Worm (Caenorhabditis elegans): ENCODE measurements around the gene smcr-8.
"Not testable (repeated sequence)": the region's sequence is repeated elsewhere in the genome, so short reads cannot be mapped to it uniquely, and the experiment has no call there.

smcr-8 gene

ce11 chrIII:4980367-4980766 lies 18.8 kb upstream of the smcr-8 start, which contains the start of gene C27F2.6:
Gene C27F2.6 (minus strand): TSS chrIII:4980467.
- not testable (repeated sequence) for TF ChIP-seq ztf-7 (tag; optimal IDR thresholded peaks at IDR 0.05); dpl-1 (GFP tag; optimal IDR thresholded peaks at IDR 0.05); snpc-4 (tag; optimal IDR thresholded peaks at IDR 0.05)

DNA sequence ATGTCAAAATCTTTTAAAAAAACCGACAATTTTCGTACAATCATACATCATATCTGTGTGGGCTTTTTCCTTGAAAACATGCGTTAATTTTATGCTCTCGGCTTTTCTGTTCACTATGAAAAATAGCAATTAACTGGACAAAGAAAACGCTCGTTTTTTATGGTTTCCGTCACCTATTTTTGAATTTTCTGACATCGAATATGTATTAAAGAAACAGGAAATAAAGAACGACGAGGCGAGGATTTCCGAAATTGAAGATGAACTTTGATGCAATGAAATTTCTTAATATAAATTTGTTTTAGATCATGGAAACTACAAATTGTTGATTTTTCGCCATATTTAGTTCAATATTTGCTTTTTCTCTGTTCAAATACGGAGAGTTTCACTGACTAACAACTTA lies 15.2 kb upstream of the smcr-8 start:
- no peak for TF ChIP-seq vab-7 (GFP tag; IDR thresholded peaks at IDR 0.05)
- TF ChIP-seq unc-62 (GFP tag; optimal IDR thresholded peaks at IDR 0.05 in 1 of 2): peak in 1 of 2 experiments; percentile 92
- TF ChIP-seq unc-62 (tag; optimal IDR thresholded peaks at IDR 0.05): no peak
- no peak for TF ChIP-seq lir-3 (tag; optimal IDR thresholded peaks at IDR 0.05)
- TF ChIP-seq F10B5.3 (tag; optimal IDR thresholded peaks at IDR 0.05): no peak
- no peak for TF ChIP-seq unc-130 (GFP tag; optimal IDR thresholded peaks at IDR 0.05)
- TF ChIP-seq egl-27 (tag; optimal IDR thresholded peaks at IDR 0.05): no peak
- no peak for TF ChIP-seq nhr-10 (tag; optimal IDR thresholded peaks at IDR 0.05)
- no peak for TF ChIP-seq D1046.2 (GFP tag; IDR thresholded peaks at IDR 0.05)

DNA sequence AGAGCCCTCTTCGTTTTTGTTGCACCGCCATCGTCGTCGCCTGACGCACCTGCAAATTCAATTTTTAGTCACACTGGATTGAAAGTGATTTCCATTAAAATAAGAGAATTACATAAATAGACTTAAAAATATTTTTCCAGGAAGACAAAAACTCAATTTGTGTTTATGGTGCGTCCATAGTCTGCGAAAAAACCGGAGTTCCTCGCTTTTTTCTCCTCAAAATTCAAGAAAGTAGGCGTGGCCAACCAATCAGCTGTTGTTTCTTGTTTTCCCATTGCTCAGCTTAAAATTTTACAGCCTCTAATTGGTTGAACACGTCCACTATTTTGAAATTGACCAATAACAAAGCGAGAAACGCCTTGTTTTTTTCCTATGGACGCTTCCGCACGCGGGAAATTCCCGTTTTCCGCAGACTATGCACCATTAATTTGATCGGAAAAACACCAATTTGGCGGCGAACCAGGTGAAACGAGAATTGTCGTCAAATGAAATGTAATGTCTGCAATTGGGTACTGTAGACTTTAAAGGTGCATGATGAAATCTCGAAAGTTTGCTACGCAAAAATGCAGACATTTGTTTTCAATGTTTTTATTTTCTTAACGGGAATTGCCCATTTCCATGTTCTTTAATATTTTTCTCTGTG lies 14.6 kb upstream of the smcr-8 start, which contains the start of gene C27F2.7:
C27F2.7 (minus strand) TSS at position 51 of the 643 bp plus-strand sequence.
- TF ChIP-seq F49E8.2 (tag; optimal IDR thresholded peaks at IDR 0.05; ENCODE audit: borderline replicate concordance) (peak; percentile 11), gei-8 (GFP tag; optimal IDR thresholded peaks at IDR 0.05) (no peak), dmd-6 (GFP tag; IDR thresholded peaks at IDR 0.05) (no peak), Y48G9A.11 (GFP tag; IDR thresholded peaks at IDR 0.05) (peak; percentile 35; the same call in 1 of the 2 replicates), unc-39 (tag; optimal IDR thresholded peaks at IDR 0.05) (no peak), sdz-12 (GFP tag; optimal IDR thresholded peaks at IDR 0.05) (no peak), unc-130 (GFP tag; optimal IDR thresholded peaks at IDR 0.05) (peak; percentile 41)

DNA sequence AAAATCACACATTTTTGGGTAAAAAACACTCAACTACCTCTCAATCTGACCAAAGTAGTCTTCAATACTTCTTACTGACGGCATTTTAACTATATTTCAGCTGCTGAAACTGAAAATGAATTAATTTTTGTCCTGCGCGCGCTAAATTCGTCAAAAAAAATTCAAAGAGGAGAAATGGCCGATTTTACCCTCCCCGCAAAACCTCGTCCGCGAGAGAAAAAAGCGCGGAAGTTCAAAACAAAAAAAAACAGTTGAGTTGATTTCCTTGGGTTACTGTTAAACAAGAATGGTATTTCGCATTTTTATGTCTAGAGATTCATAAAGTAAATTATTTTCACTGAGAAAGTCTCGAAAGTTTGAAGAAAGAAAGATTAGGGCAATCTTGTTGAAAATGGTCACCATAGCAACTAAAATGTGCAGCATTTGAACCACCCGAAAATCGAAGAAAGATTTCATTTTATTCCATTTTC lies 12.3 kb upstream of the smcr-8 start, which contains the start of the genes C27F2.10 and wdr-60:
C27F2.10 (minus strand) TSS at position 109 of the 470 bp plus-strand sequence.
wdr-60 (plus strand) TSS at position 420 of the 470 bp plus-strand sequence.
- TF ChIP-seq nhr-48 (tag; optimal IDR thresholded peaks at IDR 0.05): no peak
- peak in 1 of 2 experiments; percentile 31 for TF ChIP-seq hif-1 (tag; optimal IDR thresholded peaks at IDR 0.05)
- no peak for TF ChIP-seq ceh-62 (tag; optimal IDR thresholded peaks at IDR 0.05)
- TF ChIP-seq mes-2 (tag; optimal IDR thresholded peaks at IDR 0.05; ENCODE audit: poor library complexity, severe bottlenecking): peak; percentile 92
- peak; percentile 82 for TF ChIP-seq dpl-1 (GFP tag; optimal IDR thresholded peaks at IDR 0.05)
- TF ChIP-seq lsy-2 (tag; optimal IDR thresholded peaks at IDR 0.05): peak in 1 of 2 experiments; percentile 4
- TF ChIP-seq mdt-29 (GFP tag; IDR thresholded peaks at IDR 0.05): no peak
- no peak for TF ChIP-seq nhr-237 (tag; optimal IDR thresholded peaks at IDR 0.05)
- TF ChIP-seq spr-3 (GFP tag; optimal IDR thresholded peaks at IDR 0.05): no peak

- no peak for TF ChIP-seq egl-43 (GFP tag; IDR thresholded peaks at IDR 0.05)
- peak in 1 of 2 experiments; percentile 4 for TF ChIP-seq lsy-2 (tag; optimal IDR thresholded peaks at IDR 0.05)
Measured at ce11 chrIII:4987666-4988065, 11.5 kb upstream of the smcr-8 start.

DNA sequence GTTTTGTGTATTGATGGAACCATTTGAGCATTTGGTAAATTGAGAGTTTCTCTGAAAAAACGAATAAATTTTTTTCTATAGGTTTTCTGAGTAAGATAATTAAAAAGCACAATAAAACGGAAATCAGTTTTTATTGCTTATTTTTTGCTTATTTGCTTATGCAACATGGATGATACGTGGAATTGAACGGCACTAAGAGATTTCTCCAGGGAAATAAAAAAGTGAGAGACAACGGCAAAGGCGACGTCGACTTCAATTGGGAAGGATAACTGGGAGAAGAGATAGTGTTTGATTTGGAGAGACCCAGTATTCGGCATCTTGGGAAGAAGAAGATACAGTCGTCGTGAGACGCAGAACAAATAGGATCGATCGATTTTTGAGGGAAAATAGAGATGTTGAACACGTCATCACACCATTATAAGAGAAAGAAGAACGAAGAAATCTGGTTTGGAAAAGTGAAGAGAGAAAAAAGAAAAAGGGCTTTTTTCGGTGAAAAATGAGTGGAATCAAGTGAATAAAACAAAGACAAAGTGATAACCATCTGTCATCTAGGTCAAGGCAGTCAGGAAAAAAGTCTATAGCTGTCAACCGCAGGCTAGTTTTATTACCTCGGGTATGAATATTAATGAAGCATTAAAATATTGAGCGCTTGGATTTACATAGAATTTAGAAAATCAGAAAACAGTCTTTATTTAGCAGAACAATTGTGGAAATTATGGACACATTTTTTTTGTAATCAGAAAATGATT lies 890 bp upstream of the smcr-8 start, which contains the start of gene tmem-131:
tmem-131 (minus strand) TSS at position 51 of the 749 bp plus-strand sequence.
- no peak for TF ChIP-seq daf-12 (tag; optimal IDR thresholded peaks at IDR 0.05)
- no peak for TF ChIP-seq Y105C5A.15 (GFP tag; IDR thresholded peaks at IDR 0.05)
- no peak for TF ChIP-seq jun-1 (tag; optimal IDR thresholded peaks at IDR 0.05)
- no peak for TF ChIP-seq saeg-2 (GFP tag; IDR thresholded peaks at IDR 0.05)
- no peak for TF ChIP-seq gei-8 (GFP tag; optimal IDR thresholded peaks at IDR 0.05)
- TF ChIP-seq F44E2.7 (GFP tag; IDR thresholded peaks at IDR 0.05): no peak
- no peak for TF ChIP-seq egl-43 (GFP tag; IDR thresholded peaks at IDR 0.05)
- no peak for TF ChIP-seq lin-39 (tag; optimal IDR thresholded peaks at IDR 0.05)
- TF ChIP-seq T26A8.4 (GFP tag; IDR thresholded peaks at IDR 0.05): no peak
- no peak for TF ChIP-seq nhr-41 (GFP tag; IDR thresholded peaks at IDR 0.05)
- TF ChIP-seq ztf-11 (tag; optimal IDR thresholded peaks at IDR 0.05): no peak
- no peak for TF ChIP-seq pqm-1 (tag; optimal IDR thresholded peaks at IDR 0.05)
- TF ChIP-seq aly-2 (tag; optimal IDR thresholded peaks at IDR 0.05): no peak
- TF ChIP-seq ZK546.5 (tag; optimal IDR thresholded peaks at IDR 0.05): no peak
- TF ChIP-seq egl-27 (tag; optimal IDR thresholded peaks at IDR 0.05): no peak
- TF ChIP-seq unc-39 (tag; optimal IDR thresholded peaks at IDR 0.05): no peak
- peak; percentile 9 for TF ChIP-seq dpl-1 (GFP tag; optimal IDR thresholded peaks at IDR 0.05)
- no peak for TF ChIP-seq mxl-3 (GFP tag; optimal IDR thresholded peaks at IDR 0.05)
